Fruit fly (Drosophila melanogaster) S2 (cell line): ENCODE results near the gene Rab14.

ENCODE experiments used
- CG8478 ChIP-seq: fragments of >200 bp; optimal IDR thresholded peaks from 2 replicates; lab custom pipeline; 2018
- CTCF ChIP-seq, 2 experiments: fragments of >200 bp; optimal IDR thresholded peaks; 2 replicates each; lab custom pipeline; 2018

The Rab14 gene

DNA sequence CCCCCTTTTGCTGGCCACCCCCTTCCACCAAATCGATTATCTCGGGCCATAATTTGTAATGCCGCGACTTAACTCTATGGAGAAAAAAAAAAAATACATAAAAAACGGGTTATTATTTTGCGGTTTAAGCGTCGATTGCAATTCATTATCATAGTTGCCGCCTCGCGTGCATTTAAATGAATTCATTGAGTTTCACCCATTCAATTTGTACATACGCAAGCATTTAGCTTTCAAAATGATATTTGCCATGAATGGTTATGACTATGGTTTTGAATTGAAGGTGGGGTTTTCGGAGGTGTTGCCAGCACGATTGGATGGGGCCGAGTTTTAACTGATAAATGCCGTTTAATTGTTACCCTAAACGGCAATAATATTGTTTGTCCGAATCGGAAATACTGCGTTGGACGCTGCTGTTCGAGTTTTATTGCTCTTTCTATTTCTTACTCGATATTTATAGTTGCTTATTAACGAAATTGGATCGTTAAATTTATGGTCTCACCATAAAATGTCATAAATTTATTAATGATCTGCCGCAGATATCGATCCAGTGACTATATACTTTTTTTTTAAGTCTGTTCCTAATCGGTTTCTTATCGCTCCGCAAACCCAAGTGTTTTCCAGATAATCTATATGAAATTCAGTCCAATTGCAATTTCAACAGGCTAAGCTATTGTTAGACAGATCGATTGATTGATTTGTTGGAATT lies 50.0 kb downstream of the Rab14 start:
- TF ChIP-seq CTCF (optimal IDR thresholded peaks at IDR 0.05; lab: Kevin White, UChicago): no peak
- no peak for TF ChIP-seq CG8478 (lab: Kevin White, UChicago)
